Worm (Caenorhabditis elegans) whole organism, L3 larva: ENCODE results near the gene ZC155.4.

Experiments
- ama-1 ChIP-seq: fragments of 150-350 bp; optimal IDR thresholded peaks from 2 replicates; lab custom pipeline; 2018
- ceh-9 ChIP-seq: sonication (generic microtip); optimal IDR thresholded peaks from 2 replicates; lab custom pipeline; 2018; ENCODE audit warnings: missing biosample characterization, missing genetic modification characterization
- egl-27 ChIP-seq: sonication (generic microtip); optimal IDR thresholded peaks from 4 replicates; lab custom pipeline; 2017; ENCODE audit warnings: missing biosample characterization, missing genetic modification reagents, missing genetic modification characterization
- fkh-2 ChIP-seq: fragments of 150-350 bp; optimal IDR thresholded peaks from 2 replicates; lab custom pipeline; 2014; ENCODE audit warnings: missing biosample characterization, missing genetic modification reagents, missing genetic modification characterization
- jun-1 ChIP-seq: fragments of 150-350 bp; optimal IDR thresholded peaks from 2 replicates; lab custom pipeline; 2014; ENCODE audit warnings: missing biosample characterization, missing genetic modification reagents, missing genetic modification characterization
- nhr-25 ChIP-seq: sonication (generic microtip); optimal IDR thresholded peaks from 2 replicates; lab custom pipeline; 2017; ENCODE audit warnings: missing biosample characterization, missing genetic modification characterization
- nhr-28 ChIP-seq: fragments of 150-350 bp; optimal IDR thresholded peaks from 2 replicates; lab custom pipeline; 2014; ENCODE audit warnings: missing biosample characterization, missing genetic modification characterization
- nhr-77 ChIP-seq: fragments of 150-350 bp; optimal IDR thresholded peaks from 2 replicates; lab custom pipeline; 2014; ENCODE audit warnings: missing biosample characterization, missing genetic modification characterization
- pqm-1 ChIP-seq: fragments of 150-350 bp; optimal IDR thresholded peaks from 2 replicates; lab custom pipeline; 2017; ENCODE audit warnings: missing biosample characterization, missing genetic modification characterization, inconsistent platforms
- tbx-2 ChIP-seq: sonication (generic microtip); optimal IDR thresholded peaks from 2 replicates; lab custom pipeline; 2016; ENCODE audit warnings: mild to moderate bottlenecking, missing genetic modification characterization, missing compliant biosample characterization

ce11 chrIII:5173139-5173538 lies 42.1 kb downstream of the ZC155.4 start, which contains the start of gene emb-1:
- TF ChIP-seq pqm-1 (tag; lab: Kevin White, UChicago), result no peak
- TF ChIP-seq nhr-25 (tag; lab: Kevin White, UChicago), result no peak
- no peak for TF ChIP-seq ama-1 (lab: Kevin White, UChicago)
- no peak for TF ChIP-seq nhr-77
- TF ChIP-seq ceh-9 (tag; lab: Kevin White, UChicago), result no peak
- no peak for TF ChIP-seq fkh-2
- TF ChIP-seq nhr-28 (tag; lab: Kevin White, UChicago), result no peak
- no peak for TF ChIP-seq egl-27 (tag; lab: Kevin White, UChicago)
- TF ChIP-seq jun-1, result no peak
- TF ChIP-seq tbx-2 (tag; lab: Kevin White, UChicago), result no peak
